Fruit fly (Drosophila melanogaster) whole organism, larva: Measurements from ENCODE around the gene Tis11.

Experiments
- noc ChIP-seq: fragments of 200-800 bp; sonication (Bioruptor generic); optimal IDR thresholded peaks from 3 replicates; lab custom pipeline; 2019; ENCODE audit warnings: missing biosample characterization, mild to moderate bottlenecking, missing genetic modification characterization, moderate library complexity

Tis11 gene

DNA sequence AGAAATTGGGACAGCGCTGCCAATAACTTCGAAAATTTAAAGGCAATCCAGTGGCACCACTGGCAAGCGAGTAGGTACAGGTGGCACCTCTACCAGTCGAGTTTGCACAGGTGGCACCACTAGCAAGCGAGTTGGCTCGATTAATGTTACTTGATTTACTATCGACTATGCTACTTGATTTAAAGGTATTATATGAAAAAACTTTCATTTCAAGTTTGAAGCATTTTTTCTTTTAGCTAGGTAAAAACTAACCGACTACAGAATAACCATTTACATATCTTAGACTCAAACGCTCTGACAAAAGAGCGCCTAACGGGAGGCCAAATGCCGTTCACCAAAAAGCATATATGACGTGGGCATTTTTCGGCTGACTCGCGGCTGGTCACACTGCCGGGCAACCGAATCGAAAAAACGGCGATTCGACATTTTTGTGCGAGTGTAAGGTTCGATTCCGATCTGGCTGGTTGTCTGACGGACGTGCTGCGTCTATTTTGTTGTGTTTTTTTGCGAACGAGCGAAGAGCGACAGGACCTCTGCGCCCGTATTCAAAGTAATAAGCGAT is at the start of gene Tis11:
TSS of gene Tis11 (plus strand) at position 417 of the 562 bp plus-strand sequence.
- peak; percentile 4 for TF ChIP-seq noc (tag; lab: Kevin White, UChicago)

DNA sequence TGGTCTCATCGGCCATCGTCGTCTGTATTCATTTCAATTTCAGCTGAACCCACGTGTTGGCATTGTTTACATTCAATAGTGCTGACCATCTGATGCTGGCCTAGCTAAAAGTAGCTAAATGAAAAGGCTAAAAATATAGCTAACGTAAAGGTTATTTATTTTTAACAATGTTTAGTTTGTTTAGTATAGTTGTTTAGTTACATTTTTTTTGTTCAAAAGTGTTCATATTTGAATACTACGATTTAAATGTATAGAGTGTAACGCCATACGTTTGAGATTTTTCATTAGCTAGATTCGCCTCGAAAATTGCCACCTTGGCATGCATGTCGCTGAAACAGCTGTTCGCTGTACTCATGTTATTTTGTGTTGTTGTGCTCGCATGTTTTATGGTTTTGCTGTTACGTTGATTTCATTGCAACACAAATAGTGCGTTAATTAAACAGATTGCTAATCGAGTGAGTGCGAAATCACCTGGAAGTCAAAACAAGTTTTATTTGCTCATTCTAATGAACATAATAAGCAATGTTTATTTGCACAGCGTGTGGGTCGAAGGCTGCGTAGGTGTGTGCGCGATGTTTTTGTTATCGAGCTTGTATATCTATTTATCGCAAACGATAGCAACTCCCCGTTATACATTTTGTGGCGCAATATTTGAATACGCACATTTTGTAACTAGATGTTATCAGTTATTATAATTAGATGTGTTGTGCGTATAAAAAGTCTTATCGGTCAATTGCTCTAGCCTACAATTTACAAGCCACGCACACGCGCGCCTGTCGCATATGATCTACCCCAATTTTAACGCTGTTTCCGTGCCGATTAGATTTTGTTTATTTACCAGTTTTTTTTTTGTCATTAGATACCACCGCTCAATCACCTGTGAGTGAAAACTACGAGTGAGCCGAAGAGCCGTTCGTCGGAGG is 47.4 kb upstream of the Tis11 start, which contains the start of the genes CG1463 and Fpgs1:
TSS of gene CG1463 (minus strand) at position 132 of the 923 bp plus-strand sequence.
TSS of gene Fpgs1 (plus strand) at position 332 of the 923 bp plus-strand sequence.
- no peak for TF ChIP-seq noc (tag; lab: Kevin White, UChicago)

DNA sequence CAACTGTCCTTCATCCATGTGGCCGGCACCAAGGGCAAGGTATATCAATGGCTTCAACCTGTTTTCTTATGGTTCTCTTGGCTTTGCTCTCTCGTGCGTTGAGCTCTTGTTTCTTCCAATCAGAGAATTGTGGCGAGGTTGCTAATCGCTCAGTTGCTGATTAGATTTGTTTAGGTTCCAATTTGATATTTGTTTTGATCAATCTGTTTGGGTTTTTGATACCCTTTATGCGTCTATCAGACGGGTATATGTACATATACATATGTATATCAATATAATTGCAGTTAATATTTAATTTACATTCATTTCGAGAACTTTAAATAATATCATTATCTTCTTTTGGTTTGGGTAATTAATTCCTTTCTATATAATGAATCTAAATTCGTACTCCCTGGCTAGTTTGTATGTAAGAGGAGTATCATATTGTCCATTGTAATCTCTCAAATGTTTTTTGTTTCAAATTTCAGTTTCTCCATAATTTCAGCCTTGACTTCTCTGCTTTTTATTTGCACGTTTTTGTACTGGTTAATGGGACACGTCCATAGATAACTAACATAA is 45.9 kb upstream of the Tis11 start:
- TF ChIP-seq noc (tag; lab: Kevin White, UChicago) = peak; percentile 77

DNA sequence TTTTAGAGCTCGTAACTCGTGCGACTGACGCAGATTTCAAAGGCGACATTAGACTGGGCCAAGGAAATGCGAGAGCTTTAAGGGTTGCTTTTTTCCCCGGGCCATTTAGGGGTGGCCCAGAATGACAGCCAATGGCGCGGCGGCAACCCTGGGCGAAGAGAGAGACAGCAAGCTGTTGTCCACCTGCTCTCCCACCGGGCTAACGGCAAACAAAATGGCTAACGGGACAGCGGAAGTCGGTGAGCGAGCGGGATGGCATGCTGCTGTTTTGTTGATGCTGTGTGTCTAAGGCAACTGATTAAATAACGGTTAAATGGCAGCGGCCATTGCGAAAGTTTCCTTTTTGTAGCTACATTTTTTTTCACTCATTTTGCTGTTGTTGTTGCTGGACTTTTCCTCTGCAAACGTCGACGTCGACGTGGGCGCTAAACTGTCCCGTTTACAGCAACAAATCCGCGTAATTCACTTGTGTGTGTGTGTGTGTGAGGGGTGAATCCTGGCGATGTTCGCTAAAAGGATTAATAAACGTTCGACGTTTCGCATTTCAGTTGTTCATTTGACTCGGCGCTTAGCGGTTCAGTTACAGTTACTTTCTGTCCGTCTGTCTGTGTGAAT is 43.4 kb upstream of the Tis11 start, which contains the start of gene CG11085:
TSS of gene CG11085 (plus strand) at position 565 of the 615 bp plus-strand sequence.
- no peak for TF ChIP-seq noc (tag; lab: Kevin White, UChicago)

DNA sequence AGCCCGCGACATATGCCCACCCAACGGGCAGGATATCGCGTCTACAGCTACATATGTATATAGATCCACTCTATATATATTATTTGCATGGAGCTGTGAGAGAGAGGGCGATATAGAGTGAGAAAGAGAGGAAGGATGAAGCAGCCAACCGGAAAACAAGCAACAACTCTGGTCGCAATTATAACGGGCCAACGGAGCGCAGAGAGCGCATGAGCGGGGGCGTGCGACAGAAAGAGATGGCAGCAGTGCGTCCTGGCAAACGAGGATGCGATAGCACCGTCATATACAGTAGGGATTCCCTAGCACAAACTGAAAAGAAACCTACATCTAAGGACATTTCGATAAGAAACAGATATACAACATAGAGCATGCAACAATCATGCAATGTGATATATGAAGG is 37.6 kb upstream of the Tis11 start:
- TF ChIP-seq noc (tag; lab: Kevin White, UChicago) = no peak

DNA sequence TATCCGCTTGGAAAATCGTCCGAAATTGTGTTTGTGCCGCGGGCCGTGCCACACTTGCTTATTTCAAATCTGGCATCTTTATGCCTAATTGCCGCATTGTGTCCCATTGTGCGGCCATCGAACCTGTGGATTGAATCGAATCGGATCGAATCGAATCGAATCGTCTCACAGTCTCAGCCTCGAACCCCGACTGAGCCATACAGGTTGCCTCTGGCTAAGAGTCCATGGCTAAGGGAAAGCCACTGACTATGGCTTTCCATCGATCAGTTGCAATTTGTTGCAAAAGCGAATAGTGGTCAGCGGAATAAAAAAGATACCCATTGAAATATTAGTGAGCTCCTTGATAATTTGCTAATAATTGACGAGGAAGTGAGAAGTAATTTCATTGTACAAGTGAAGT is 35.2 kb upstream of the Tis11 start, which contains the start of gene CG15728:
TSS of gene CG15728 (plus strand) at position 301 of the 400 bp plus-strand sequence.
- TF ChIP-seq noc (tag; lab: Kevin White, UChicago) = no peak

DNA sequence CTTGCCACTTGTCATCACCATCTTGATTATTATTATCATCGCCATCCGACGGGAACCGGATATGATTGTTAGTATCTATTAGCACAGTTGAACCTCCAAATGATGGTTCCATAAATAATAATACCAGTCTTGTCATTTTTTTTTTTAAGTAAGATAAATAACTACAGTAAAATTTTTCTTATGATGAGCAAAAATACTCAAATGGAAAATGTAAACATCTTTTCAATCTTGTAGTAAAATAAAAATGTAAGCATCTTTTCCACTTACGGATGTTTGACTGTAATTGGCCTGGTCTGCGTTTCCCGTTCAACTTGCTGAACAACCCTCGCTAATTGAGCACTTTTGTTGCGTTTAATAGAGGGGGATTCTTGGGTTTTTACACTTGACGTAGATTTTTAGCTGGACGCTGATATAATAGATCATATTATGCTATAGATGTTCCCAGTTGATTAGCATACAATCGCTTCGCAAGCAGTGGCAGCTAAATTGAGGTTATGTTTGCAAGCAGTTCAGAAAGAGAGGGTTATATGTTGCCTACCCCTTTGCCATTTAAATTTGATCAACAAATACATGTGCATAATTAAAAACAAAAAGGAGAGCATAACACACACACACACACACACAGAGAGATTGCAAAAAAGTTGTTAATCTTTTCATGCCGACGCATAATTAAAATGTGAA is 33.5 kb upstream of the Tis11 start:
- no peak for TF ChIP-seq noc (tag; lab: Kevin White, UChicago)

DNA sequence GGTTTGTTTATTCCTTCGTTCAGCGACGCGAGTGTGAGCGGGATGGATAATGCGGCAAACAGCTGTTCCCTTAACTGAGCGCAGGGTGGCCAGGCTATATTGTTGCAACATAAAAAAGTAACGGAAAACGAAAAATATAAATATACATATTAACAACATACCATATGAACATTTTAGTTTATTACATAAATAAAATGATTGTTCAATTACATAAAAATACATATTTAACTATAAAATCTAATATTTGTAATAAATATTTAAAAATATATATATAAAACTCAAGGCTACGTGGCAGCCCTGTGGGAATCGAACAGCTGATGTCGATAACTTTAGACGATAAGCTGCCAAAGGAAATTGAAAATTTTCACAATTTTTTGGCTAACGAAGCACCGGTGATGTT is 29.7 kb upstream of the Tis11 start, which contains the start of the genes Aven and CG2540:
TSS of gene Aven (minus strand) at position 77 of the 400 bp plus-strand sequence.
TSS of gene CG2540 (plus strand) at position 315 of the 400 bp plus-strand sequence.
- TF ChIP-seq noc (tag; lab: Kevin White, UChicago) = peak; percentile 89

DNA sequence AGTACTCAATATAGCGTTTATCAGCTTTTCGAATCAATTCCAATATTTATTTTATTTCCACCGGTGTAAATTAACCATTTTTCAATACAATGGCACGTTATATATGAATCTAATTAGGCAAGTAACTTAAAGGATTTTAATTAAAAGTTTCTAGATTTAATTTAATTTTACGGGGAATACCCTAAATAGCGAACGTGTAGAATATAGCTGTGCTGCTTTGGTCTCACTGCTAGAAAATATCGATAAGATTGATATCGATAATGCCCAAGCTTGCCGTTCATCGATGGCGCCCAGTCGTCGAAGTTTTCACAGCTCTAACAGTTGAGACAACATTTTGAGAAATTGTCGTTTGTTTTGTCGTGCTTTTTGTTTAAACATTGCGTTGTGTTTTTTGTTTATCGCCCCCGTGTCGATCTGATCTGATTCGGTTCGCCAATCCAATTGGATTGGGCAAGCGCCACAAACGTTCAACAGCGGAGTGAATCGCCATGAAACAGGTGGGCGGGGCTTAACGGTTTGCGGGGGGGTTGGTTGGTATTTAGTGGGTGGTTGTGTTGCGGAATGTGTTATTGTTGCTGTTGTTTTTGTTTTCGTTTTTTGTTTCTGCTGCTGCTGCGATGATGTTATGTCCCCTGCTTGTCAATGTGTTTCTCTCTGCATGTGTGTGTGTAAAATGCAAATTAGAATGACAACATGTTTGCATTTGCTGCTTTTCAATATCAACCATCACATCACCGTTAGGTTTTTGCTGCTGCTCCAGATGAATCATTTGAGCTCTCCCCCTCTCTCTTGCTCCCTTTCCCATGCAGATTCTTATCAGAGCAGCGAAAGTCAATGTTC is 27.7 kb upstream of the Tis11 start, which contains the start of gene Tomosyn:
TSS of gene Tomosyn (plus strand) at position 289 of the 840 bp plus-strand sequence.
- peak; percentile 47 for TF ChIP-seq noc (tag; lab: Kevin White, UChicago)

DNA sequence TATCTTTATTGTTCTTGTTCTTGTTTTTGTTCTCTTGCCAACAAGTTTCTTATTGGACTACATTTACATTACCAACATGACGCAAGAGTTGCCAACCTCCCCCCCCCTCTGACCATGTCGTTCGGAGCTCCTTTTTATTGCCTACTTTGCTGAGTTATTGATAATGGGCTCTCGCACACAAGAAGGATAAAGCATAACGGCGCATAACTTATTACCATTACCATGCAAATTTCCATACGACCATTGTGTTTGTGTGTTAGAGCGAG is 27.1 kb upstream of the Tis11 start:
- TF ChIP-seq noc (tag; lab: Kevin White, UChicago) = no peak

DNA sequence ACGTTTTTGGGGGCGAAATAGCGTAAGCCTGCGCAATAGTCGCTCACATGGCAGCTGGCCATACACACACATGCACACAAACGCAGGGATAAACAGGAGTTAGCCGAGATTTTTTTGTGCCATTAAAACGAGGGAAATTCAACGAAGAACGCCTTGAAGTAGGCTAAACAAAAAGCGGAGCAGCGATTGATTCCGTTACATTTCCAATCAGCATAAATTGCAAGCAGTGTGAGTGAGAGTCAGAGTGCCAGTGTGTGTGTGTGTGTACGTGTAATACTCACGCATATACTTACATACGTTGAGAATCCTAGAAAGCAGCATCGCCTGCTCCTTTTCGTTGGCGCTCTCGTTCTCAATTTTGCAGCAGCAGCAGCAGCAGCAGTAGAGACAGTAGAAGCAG is 26.0 kb upstream of the Tis11 start:
- no peak for TF ChIP-seq noc (tag; lab: Kevin White, UChicago)

DNA sequence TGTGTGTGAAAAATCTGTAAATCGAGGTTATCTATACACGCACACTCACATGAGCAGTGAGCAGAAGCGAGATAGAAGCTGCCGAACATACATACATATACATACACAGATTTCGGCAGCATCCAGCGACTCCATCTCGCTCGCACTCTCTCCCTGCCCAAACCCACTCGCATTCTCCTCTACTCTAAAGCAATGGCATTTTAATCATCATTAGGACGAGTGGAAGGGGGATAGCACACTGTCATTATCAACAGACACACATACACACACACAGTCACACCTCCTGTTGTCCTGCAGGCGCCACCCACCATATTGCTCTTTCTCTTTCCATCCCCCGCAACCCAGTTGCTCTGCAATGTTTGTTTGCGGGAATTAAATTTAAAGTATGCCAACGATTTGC is 25.2 kb upstream of the Tis11 start:
- no peak for TF ChIP-seq noc (tag; lab: Kevin White, UChicago)

DNA sequence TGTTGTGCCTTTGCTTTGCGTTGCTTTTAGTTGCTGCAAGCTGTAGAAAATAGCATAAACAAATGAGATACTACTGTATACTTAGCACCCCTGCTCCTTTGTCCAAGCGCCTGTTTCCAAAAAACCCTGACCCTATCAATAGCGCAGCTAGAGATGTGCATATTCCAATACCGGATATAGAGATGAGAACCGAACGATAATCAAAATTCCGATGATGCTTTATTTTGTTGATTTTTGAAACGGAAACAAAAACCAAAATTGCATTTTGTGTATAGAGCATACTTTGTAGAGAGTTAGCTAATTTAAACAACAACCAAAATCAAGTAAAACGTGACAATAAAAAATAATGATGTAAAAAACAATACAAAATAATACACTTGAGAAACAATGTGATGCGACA is 13.9 kb upstream of the Tis11 start:
- no peak for TF ChIP-seq noc (tag; lab: Kevin White, UChicago)

DNA sequence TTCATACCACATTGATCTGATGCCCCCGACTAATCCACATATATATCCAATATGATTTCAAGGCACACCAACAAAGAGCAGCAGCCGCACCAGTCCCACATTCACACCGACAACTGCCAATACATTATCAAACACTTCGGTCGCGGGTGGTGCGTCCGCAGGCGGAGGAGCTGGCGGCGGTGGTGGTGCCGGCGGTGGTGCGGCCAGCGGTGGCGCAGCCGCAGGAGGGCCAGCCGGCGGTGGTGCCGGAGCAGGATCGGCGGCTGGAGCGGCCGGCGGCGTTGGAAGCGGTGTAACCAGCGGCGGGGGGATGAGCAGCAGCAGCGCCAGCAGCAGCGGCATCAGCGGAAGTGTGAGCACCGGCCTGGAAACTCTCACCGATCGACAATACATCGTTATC is 7.6 kb upstream of the Tis11 start:
- no peak for TF ChIP-seq noc (tag; lab: Kevin White, UChicago)
